Fruit fly (Drosophila melanogaster) S2 (cell line): Measurements from ENCODE around the gene CG11696.

ENCODE experiments used
- CG8478 ChIP-seq: fragments of >200 bp; optimal IDR thresholded peaks from 2 replicates; lab custom pipeline; 2018
- CTCF ChIP-seq, 2 experiments: fragments of >200 bp; optimal IDR thresholded peaks; 2 replicates each; lab custom pipeline; 2018

The CG11696 gene

DNA sequence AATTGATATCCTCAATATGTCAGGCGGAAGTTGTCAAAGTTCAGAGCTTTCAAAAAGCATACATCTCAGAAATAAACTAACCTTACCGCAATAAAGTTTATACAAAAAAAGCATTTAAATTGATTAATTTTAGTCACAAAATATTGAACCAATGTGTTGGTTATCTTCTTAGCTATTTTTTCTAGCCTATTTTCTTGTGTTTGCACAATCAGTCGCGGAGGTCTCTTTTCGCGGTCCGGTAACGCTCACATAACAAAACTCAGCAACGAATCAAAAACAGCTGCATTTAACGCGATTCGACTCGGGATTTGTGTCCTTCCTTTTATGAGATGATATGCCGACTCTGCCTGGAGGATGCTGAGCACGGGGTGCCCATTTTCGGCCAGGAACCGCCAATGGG lies at the start of gene CG11696:
TSS of gene CG11696 (plus strand) at position 203 of the 400 bp plus-strand sequence.
- no peak for TF ChIP-seq CTCF (optimal IDR thresholded peaks at IDR 0.05; lab: Kevin White, UChicago)
- TF ChIP-seq CG8478 (lab: Kevin White, UChicago) = no peak

DNA sequence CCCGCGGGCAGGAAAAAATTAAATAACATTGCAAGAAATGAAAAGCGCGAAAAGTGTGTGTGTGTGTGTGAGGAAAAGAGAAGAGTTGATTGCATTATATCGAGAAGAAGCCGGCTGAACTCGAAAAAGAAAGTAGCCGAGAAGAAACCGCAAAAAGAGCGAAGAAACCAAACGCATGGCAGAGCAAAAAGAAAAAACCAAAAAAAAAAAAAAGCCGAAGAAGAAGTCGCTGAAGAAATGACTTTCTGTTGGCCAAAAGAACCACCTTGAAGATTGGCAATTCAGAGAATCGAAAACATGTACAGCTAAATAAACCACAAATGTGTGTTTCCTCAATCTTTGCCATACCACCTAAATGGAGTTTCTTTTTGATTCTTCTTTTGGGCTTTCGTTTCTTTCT lies 49.6 kb upstream of the CG11696 start:
- TF ChIP-seq CTCF (optimal IDR thresholded peaks at IDR 0.05; lab: Kevin White, UChicago) (no peak), CG8478 (lab: Kevin White, UChicago) (no peak)

- TF ChIP-seq CG8478 (lab: Kevin White, UChicago) = no peak
- no peak for TF ChIP-seq CTCF (optimal IDR thresholded peaks at IDR 0.05; lab: Kevin White, UChicago)
Observed at dm6 chrX:11527088-11527635, 46.4 kb upstream of the CG11696 start.

DNA sequence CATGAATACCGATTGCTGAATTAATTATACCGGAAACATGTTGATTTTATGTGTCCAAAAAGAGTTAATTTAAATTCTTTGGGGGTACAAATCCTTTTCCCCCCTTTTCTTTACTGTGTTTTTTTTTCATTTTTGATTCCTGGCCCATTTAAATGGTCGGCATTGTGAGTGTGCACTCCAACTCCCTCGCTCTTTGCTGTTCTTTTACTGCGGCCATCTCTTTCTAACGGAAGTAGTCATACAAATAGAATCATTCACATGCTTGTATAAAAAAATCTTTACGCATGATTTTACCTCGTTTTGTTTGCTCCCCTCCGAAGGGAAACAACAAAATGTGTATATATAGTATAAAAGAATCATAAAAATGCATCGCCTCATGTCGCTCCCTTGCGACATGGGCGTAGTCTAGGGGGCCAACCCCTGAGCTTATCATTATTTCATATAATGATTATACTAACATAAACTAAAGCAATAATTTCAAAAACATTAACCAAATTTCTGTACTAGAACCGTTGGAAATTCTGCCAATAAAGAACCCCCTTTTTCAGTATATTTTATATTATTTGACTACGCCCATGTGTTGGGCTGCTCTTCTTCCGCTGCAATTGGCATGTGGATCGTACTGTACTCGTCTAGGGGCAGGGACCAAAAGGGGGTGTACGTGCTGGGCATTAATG lies 45.4 kb upstream of the CG11696 start:
- no peak for TF ChIP-seq CG8478 (lab: Kevin White, UChicago)
- TF ChIP-seq CTCF (optimal IDR thresholded peaks at IDR 0.05; lab: Kevin White, UChicago) = no peak

dm6 chrX:11531245-11531644 lies 42.3 kb upstream of the CG11696 start:
- TF ChIP-seq CG8478 (lab: Kevin White, UChicago) = no peak
- TF ChIP-seq CTCF (optimal IDR thresholded peaks at IDR 0.05; lab: Kevin White, UChicago) = no peak

- no peak for TF ChIP-seq CTCF (optimal IDR thresholded peaks at IDR 0.05; lab: Kevin White, UChicago)
- no peak for TF ChIP-seq CG8478 (lab: Kevin White, UChicago)
Observed at dm6 chrX:11542502-11542901, 31.0 kb upstream of the CG11696 start.

DNA sequence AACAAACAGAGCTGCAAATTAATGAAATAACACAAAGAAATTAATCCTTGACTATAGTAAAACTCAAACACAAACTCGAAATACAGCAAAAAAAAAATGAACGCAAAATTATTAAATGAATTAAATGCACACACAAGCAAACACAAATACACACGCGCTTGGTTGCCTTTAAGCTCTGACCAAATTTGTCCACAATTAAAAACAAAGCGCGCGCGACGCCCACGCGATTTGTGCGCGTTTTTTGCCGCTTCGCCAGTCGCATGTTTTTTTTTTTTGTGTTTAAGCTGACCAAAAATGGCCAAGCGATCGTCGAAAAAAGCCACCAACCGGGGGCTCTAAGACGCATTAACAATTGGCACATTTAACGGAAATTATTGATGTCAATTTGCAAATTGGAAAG lies 30.2 kb upstream of the CG11696 start:
- TF ChIP-seq CTCF (optimal IDR thresholded peaks at IDR 0.05; lab: Kevin White, UChicago) = no peak
- no peak for TF ChIP-seq CG8478 (lab: Kevin White, UChicago)

dm6 chrX:11544110-11544950 lies 29.2 kb upstream of the CG11696 start:
- no peak for TF ChIP-seq CTCF (optimal IDR thresholded peaks at IDR 0.05; lab: Kevin White, UChicago)
- no peak for TF ChIP-seq CG8478 (lab: Kevin White, UChicago)

- TF ChIP-seq CTCF (optimal IDR thresholded peaks at IDR 0.05; lab: Kevin White, UChicago) = no peak
- no peak for TF ChIP-seq CG8478 (lab: Kevin White, UChicago)
Observed at dm6 chrX:11544951-11545426, 28.5 kb upstream of the CG11696 start.

DNA sequence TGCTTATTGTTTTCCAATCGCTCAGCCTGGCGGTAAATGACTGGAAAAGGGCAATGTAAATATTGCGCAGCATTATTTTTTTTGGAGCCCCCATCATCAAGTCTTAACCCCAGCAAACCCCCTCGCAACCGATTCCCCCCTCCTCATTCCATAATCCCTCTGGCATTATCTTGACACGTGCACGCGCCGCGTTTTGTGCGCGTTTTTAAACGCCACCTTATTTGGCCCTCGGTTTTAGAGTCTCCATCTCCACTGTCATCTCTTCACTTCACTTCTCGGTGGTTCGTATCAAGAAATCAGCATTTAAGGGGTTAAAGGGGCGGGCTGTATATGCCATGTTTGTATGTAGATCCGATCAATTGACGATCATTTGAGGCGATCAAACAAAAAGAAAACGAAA lies 26.6 kb upstream of the CG11696 start:
- TF ChIP-seq CG8478 (lab: Kevin White, UChicago) (no peak), CTCF (optimal IDR thresholded peaks at IDR 0.05; lab: Kevin White, UChicago) (no peak)

DNA sequence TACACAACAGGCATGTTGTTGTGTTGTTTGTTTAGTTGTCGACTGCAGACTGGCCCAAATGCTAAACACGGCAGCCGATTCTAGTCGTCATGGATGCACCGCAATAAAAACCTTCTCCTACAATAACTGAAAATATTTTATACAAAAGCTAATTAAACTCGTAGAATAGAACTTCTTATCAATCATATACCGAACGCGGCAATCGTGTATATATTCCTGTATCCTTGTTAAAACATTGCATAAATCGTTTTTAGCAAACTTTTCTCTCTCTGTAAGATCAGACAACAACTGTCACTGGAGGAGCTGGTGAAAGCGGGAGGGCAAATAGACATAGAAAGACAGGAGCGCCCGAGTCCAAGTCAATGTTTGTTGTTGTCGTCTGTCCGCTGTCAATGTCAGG lies 24.8 kb upstream of the CG11696 start:
- no peak for TF ChIP-seq CG8478 (lab: Kevin White, UChicago)
- no peak for TF ChIP-seq CTCF (optimal IDR thresholded peaks at IDR 0.05; lab: Kevin White, UChicago)

DNA sequence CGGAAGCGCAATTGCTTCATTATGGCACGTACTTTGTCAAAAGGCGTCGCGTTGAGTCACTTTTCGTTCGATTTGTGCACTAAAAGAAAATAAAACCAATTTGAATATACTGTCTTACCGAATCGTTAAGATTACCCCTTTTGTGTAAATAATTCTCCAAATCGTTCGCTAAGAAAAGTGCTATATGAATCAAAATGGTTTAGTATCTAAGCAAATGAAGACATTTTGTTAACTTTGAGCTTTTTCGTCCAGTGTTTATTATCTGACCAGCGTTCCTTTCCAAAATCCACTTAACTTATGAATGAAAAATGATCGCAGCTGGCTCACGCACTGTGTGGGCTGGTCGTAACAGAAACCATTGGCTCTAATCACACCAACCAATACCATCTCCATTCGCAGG lies 23.5 kb upstream of the CG11696 start:
- TF ChIP-seq CG8478 (lab: Kevin White, UChicago) (no peak), CTCF (optimal IDR thresholded peaks at IDR 0.05; lab: Kevin White, UChicago) (no peak)

DNA sequence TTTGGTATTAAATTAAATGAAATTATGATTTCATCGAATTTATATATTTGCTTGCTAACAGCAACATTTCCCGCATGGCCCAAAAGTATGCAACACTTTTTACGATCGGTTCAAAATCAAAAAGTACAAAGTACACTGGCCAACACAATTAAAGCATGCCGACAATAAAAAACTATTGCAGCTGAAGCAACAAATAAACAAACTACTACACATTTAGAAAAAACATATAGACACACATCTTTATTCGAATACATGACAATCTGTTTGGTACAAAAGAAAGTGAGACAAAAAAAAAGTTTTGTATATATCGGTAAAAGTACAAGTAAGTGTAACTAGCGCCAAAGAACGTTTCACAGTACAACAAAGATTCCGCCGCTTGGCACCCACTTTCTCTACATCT lies 18.5 kb upstream of the CG11696 start:
- TF ChIP-seq CG8478 (lab: Kevin White, UChicago) (no peak), CTCF (optimal IDR thresholded peaks at IDR 0.05; lab: Kevin White, UChicago) (no peak)

dm6 chrX:11556774-11557173 lies 16.8 kb upstream of the CG11696 start:
- TF ChIP-seq CTCF (optimal IDR thresholded peaks at IDR 0.05; lab: Kevin White, UChicago) (no peak), CG8478 (lab: Kevin White, UChicago) (no peak)

DNA sequence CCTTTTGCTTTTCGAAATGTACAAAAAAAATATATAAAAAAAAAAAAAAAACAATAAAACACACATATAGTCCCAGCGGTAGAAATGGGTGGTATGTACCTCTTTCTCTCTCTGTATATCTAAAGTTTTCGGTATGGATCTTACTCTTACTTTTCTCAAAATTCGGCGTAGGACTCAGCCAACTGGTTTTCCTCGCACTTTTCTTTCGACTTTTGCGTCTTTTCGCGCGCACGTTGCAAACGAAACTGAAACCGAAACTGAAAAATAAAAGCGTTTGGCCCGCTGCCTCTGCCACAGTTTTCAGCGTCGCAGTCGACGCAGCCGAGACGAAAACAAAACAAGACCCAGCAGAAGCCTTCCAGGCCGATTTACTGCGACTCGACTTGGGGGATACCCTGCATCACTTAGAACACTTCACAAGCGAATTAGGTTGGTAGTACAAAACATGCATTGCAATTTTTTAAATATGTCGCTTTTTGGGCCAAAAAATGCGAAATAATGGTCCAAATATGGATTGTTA lies 15.1 kb upstream of the CG11696 start, which contains the start of gene CG1572:
TSS of gene CG1572 (minus strand) at position 266 of the 520 bp plus-strand sequence.
- no peak for TF ChIP-seq CG8478 (lab: Kevin White, UChicago)
- no peak for TF ChIP-seq CTCF (optimal IDR thresholded peaks at IDR 0.05; lab: Kevin White, UChicago)
